Fruit fly (Drosophila melanogaster) whole organism, pupa: ENCODE results near the gene p.

ENCODE experiments used
- CG10348 ChIP-seq: fragments of 200-800 bp; sonication (Bioruptor generic); IDR thresholded peaks from 2 replicates; pipeline ENCODE4 v1.3.6; 2022; ENCODE audit warnings: missing biosample characterization, missing genetic modification characterization
- CG13204 ChIP-seq: fragments of 200-800 bp; sonication (Bioruptor generic); optimal IDR thresholded peaks from 2 replicates; lab custom pipeline; 2018; ENCODE audit warnings: missing biosample characterization, mild to moderate bottlenecking, missing genetic modification characterization, moderate library complexity
- CG14655 ChIP-seq: fragments of 200-800 bp; sonication (Bioruptor generic); optimal IDR thresholded peaks from 3 replicates; lab custom pipeline; 2017; ENCODE audit warnings: mild to moderate bottlenecking, missing biosample characterization, missing genetic modification reagents, missing genetic modification characterization
- CG15710 ChIP-seq: fragments of 200-800 bp; sonication (Bioruptor generic); optimal IDR thresholded peaks from 2 replicates; lab custom pipeline; 2018; ENCODE audit warnings: missing biosample characterization, mild to moderate bottlenecking, missing genetic modification characterization, moderate library complexity
- CG4496 ChIP-seq: fragments of 200-800 bp; sonication (Bioruptor generic); IDR thresholded peaks from 3 replicates; pipeline ENCODE4 v1.3.6; 2022; ENCODE audit warnings: missing biosample characterization, missing genetic modification characterization
- CG9948 ChIP-seq: fragments of 200-800 bp; sonication (Bioruptor generic); optimal IDR thresholded peaks from 2 replicates; lab custom pipeline; 2018; ENCODE audit warnings: missing biosample characterization, mild to moderate bottlenecking, missing genetic modification characterization, moderate library complexity
- Ets98B ChIP-seq: fragments of 200-800 bp; sonication (Bioruptor generic); IDR thresholded peaks from 2 replicates; pipeline ENCODE4 v1.3.6; 2022; ENCODE audit warnings: missing biosample characterization, missing genetic modification characterization
- Pif1A ChIP-seq: fragments of 200-800 bp; sonication (Bioruptor generic); optimal IDR thresholded peaks from 3 replicates; lab custom pipeline; 2016; ENCODE audit warnings: missing biosample characterization, missing genetic modification characterization
- Snoo ChIP-seq: fragments of 200-800 bp; sonication (Bioruptor generic); optimal IDR thresholded peaks from 3 replicates; lab custom pipeline; 2017; ENCODE audit warnings: missing biosample characterization, mild to moderate bottlenecking, missing genetic modification characterization, inconsistent platforms
- gl ChIP-seq: fragments of 200-800 bp; sonication (Bioruptor generic); optimal IDR thresholded peaks from 2 replicates; lab custom pipeline; 2018; ENCODE audit warnings: missing biosample characterization, mild to moderate bottlenecking, missing genetic modification characterization

DNA sequence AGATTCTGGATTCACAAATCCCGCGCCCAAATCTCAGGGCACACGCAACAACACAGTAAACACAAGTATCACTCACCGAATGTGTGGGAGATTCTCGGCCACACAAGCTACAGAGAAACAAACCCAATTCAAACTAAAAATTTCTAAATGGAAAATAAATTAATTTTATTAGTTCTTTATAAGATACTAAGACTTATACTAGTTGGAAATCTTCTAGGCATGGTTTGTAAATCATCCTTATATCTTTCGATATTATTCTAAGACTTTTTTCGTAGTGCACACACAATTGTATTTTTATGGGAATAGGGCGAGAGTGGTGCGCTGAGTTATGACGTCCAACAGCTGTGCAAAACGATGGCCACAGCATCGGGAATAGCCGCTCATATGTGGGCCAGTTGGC lies 51.4 kb downstream of the p start:
- TF ChIP-seq CG10348 (GFP tag; lab: Robert Waterston, UW) = no peak
- TF ChIP-seq Pif1A (GFP tag; lab: Kevin White, UChicago) = no peak
- no peak for TF ChIP-seq CG13204 (GFP tag; lab: Kevin White, UChicago)
- TF ChIP-seq Snoo = no peak
- TF ChIP-seq CG14655 = no peak
- TF ChIP-seq CG4496 (GFP tag; lab: Robert Waterston, UW) = no peak
- TF ChIP-seq Ets98B (GFP tag; lab: Robert Waterston, UW) = no peak
- no peak for TF ChIP-seq CG15710 (tag; lab: Kevin White, UChicago)
- no peak for TF ChIP-seq CG9948 (tag; lab: Kevin White, UChicago)
- no peak for TF ChIP-seq gl (tag; lab: Kevin White, UChicago)
